Worm (Caenorhabditis elegans): ENCODE data around the gene Y94H6A.2.

The Y94H6A.2 gene

DNA sequence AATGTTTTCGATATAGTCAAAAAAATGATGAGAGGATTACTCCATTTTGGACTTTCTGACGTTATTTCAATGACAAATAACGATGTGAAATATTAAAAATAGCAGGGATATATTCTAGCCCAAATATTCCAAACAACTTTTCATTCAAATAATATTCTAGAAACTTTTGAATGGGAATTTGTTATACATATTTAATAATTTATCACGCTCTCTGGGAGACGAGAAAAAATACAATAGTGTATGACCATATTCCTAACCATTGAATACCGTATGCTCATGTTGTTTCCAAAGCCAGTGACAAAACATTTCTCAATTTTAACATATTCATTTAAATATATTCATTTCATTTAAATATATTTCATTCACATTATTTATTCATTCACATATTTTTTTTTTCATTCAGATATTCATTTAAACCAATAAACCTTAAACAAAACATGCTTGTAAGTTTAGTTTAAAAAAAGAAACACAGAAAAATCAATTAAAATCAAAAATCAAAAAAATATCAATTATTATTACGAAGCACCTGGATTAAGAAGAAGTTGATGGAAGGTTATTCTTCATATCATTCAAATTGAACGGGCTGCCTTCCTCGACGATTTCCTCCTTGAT is 20.4 kb upstream of the Y94H6A.2 start (continued):
- TF ChIP-seq vab-7 (GFP tag; IDR thresholded peaks at IDR 0.05), result no peak
- no peak for TF ChIP-seq lin-29 (GFP tag; IDR thresholded peaks at IDR 0.05)
- TF ChIP-seq dmd-6 (GFP tag; IDR thresholded peaks at IDR 0.05), result no peak
- TF ChIP-seq daf-19 (GFP tag; conservative IDR thresholded peaks at IDR 0.05), result peak; percentile 90
- TF ChIP-seq lin-39 (tag; optimal IDR thresholded peaks at IDR 0.05), result no peak
- TF ChIP-seq lin-1 (GFP tag; IDR thresholded peaks at IDR 0.05), result peak; percentile 93
- TF ChIP-seq lin-15B (tag; optimal IDR thresholded peaks at IDR 0.05), result no peak
- TF ChIP-seq aha-1 (tag), result peak; percentile 23
- no peak for TF ChIP-seq aly-2 (tag; optimal IDR thresholded peaks at IDR 0.05)
- no peak for TF ChIP-seq lir-3 (tag; optimal IDR thresholded peaks at IDR 0.05)
- peak; percentile 5 for TF ChIP-seq nhr-111 (GFP tag; optimal IDR thresholded peaks at IDR 0.05)
- TF ChIP-seq hlh-30 (tag; optimal IDR thresholded peaks at IDR 0.05; ENCODE audit: insufficient read depth), result peak; percentile 27
- no peak for TF ChIP-seq zag-1 (tag; optimal IDR thresholded peaks at IDR 0.05)
- peak; percentile 84 for TF ChIP-seq Y75B8A.6 (GFP tag; IDR thresholded peaks at IDR 0.05)
- TF ChIP-seq pqm-1 (tag; optimal IDR thresholded peaks at IDR 0.05), result no peak
- TF ChIP-seq ceh-32 (tag; optimal IDR thresholded peaks at IDR 0.05; ENCODE audit: poor library complexity), result no peak
- TF ChIP-seq tag-97 (GFP tag; IDR thresholded peaks at IDR 0.05), result no peak
- peak; percentile 66 for TF ChIP-seq nhr-102 (tag; optimal IDR thresholded peaks at IDR 0.05)
- TF ChIP-seq Y5F2A.4 (GFP tag; optimal IDR thresholded peaks at IDR 0.05), result no peak
- TF ChIP-seq dve-1 (tag; optimal IDR thresholded peaks at IDR 0.05; ENCODE audit: insufficient read depth), result peak; percentile 92
- TF ChIP-seq F49E8.2 (tag; optimal IDR thresholded peaks at IDR 0.05; ENCODE audit: borderline replicate concordance), result no peak
- TF ChIP-seq nhr-10 (tag; optimal IDR thresholded peaks at IDR 0.05), result no peak
- no peak for TF ChIP-seq attf-4 (tag; optimal IDR thresholded peaks at IDR 0.05)
- TF ChIP-seq ctbp-1 (GFP tag; IDR thresholded peaks at IDR 0.05), result no peak
- TF ChIP-seq mes-2 (tag; optimal IDR thresholded peaks at IDR 0.05; ENCODE audit: poor library complexity, severe bottlenecking), result no peak
- TF ChIP-seq lim-7 (GFP tag; IDR thresholded peaks at IDR 0.05), result peak; percentile 62
- peak; percentile 99 for TF ChIP-seq zfp-3 (GFP tag; conservative IDR thresholded peaks at IDR 0.05)
- TF ChIP-seq lin-38 (GFP tag; IDR thresholded peaks at IDR 0.05), result peak; percentile 67
- TF ChIP-seq mep-1 (tag; optimal IDR thresholded peaks at IDR 0.05), result peak; percentile 92
- TF ChIP-seq dpl-1 (GFP tag; optimal IDR thresholded peaks at IDR 0.05), result no peak
- 0 out of 2 replicates have a peak, but pooled peaks have one; percentile 37 for TF ChIP-seq D1046.2 (GFP tag; IDR thresholded peaks at IDR 0.05)
- TF ChIP-seq nhr-28 (tag; optimal IDR thresholded peaks at IDR 0.05), result no peak
- TF ChIP-seq hlh-11 (tag; optimal IDR thresholded peaks at IDR 0.05), result peak; percentile 17
- TF ChIP-seq F26F4.8 (GFP tag; conservative IDR thresholded peaks at IDR 0.05), result no peak
- no peak for TF ChIP-seq nhr-25 (tag; optimal IDR thresholded peaks at IDR 0.05; ENCODE audit: borderline replicate concordance, insufficient read depth)
- 0 out of 2 replicates have a peak, but pooled peaks have one; percentile 57 for TF ChIP-seq tra-1 (GFP tag; IDR thresholded peaks at IDR 0.05)

DNA sequence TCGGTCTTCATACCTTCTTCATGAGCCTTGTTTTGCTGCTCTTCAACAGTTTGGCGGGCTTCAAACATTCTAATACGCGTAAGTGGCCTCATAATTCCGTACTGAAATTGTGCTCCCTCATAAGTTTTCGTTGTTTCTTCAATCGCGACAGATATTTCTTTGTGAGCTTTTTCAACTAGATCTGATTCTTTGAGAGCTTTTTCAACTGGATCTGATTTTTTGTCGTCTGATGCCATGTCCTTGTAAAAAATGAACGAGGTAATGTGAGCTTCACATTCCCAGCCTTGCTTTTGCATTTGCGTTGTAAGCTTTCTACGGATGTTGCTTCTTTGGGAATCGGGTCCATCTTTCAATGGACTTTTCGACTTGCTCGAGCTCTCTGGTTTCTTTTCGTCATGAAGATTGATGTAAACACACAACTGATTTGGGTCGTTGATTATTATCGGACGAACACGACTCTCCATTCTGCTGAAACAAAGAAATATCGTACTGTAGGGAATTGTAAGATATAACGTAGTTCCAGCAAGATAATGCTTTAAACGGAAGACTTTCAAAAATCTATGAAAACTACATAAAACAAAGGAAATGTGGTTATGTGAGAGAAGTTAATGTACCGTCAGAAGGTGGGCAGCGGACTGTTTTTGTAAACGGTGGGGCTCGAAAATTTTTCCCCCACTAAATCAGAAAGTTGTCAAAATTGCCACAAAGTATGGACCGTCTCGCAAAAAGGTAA is 19.7 kb upstream of the Y94H6A.2 start, which contains the start of gene Y94H6A.10:
TSS of gene Y94H6A.10 (minus strand) at position 464 of the 733 bp plus-strand sequence.
- TF ChIP-seq lin-13 (GFP tag; optimal IDR thresholded peaks at IDR 0.05) (peak; percentile 44), arid-1 (GFP tag; conservative IDR thresholded peaks at IDR 0.05) (0 out of 2 replicates have a peak, but pooled peaks have one; percentile 7), tra-1 (GFP tag; IDR thresholded peaks at IDR 0.05) (no peak), zag-1 (tag; optimal IDR thresholded peaks at IDR 0.05) (no peak), egl-43 (GFP tag; IDR thresholded peaks at IDR 0.05) (0 out of 2 replicates have a peak, but pooled peaks have one; percentile 26), aha-1 (tag) (peak; percentile 97), dpl-1 (GFP tag; optimal IDR thresholded peaks at IDR 0.05) (no peak), daf-16 (GFP tag; optimal IDR thresholded peaks at IDR 0.05) (no peak), daf-16 (tag; optimal IDR thresholded peaks at IDR 0.05) (peak; percentile 18), ceh-32 (tag; optimal IDR thresholded peaks at IDR 0.05; ENCODE audit: poor library complexity) (no peak), ama-1 (optimal IDR thresholded peaks at IDR 0.05) (peak; percentile 79), unc-62 (GFP tag; optimal IDR thresholded peaks at IDR 0.05 in 1 of 2) (peak in 1 of 2 experiments; percentile 72), unc-62 (tag; optimal IDR thresholded peaks at IDR 0.05) (no peak), nhr-76 (tag; optimal IDR thresholded peaks at IDR 0.05) (no peak)
